Fruit fly (Drosophila melanogaster) whole organism, embryonic: ENCODE data around the gene Glyat.

Experiments used
- B-H2 ChIP-seq: fragments of 200-800 bp; sonication (Bioruptor generic); optimal IDR thresholded peaks from 2 replicates; lab custom pipeline; 2018; ENCODE audit warnings: missing biosample characterization, mild to moderate bottlenecking, missing genetic modification characterization
- CG10267 ChIP-seq: fragments of 200-800 bp; sonication (Bioruptor generic); optimal IDR thresholded peaks from 2 replicates; lab custom pipeline; 2018; ENCODE audit warnings: missing biosample characterization, mild to moderate bottlenecking, missing genetic modification characterization, moderate library complexity
- CG12299 ChIP-seq: fragments of 200-800 bp; sonication (Bioruptor generic); optimal IDR thresholded peaks from 2 replicates; lab custom pipeline; 2018; ENCODE audit warnings: missing biosample characterization, mild to moderate bottlenecking, missing genetic modification characterization
- CG14014 ChIP-seq: fragments of 200-800 bp; sonication (Bioruptor generic); IDR thresholded peaks from 2 replicates; pipeline ENCODE4 v1.3.6; 2022; ENCODE audit warnings: missing biosample characterization, missing genetic modification characterization
- CG15514 ChIP-seq: fragments of 200-800 bp; sonication (Bioruptor generic); optimal IDR thresholded peaks from 3 replicates; lab custom pipeline; 2017; ENCODE audit warnings: missing biosample characterization, missing genetic modification characterization, mild to moderate bottlenecking, moderate library complexity, missing genetic modification reagents
- CG16779 ChIP-seq: fragments of 200-800 bp; sonication (Bioruptor generic); IDR thresholded peaks from 2 replicates; pipeline ENCODE4 v1.3.6; 2022; ENCODE audit warnings: missing biosample characterization, missing genetic modification characterization
- CG18262 ChIP-seq: fragments of 200-800 bp; optimal IDR thresholded peaks from 3 replicates; lab custom pipeline; 2019; ENCODE audit warnings: missing biosample characterization, mild to moderate bottlenecking, missing genetic modification characterization, moderate library complexity
- CG18599 ChIP-seq: fragments of 200-800 bp; sonication (Bioruptor generic); optimal IDR thresholded peaks from 3 replicates; lab custom pipeline; 2017; ENCODE audit warnings: missing biosample characterization, missing genetic modification characterization, mild to moderate bottlenecking, moderate library complexity, missing genetic modification reagents
- CG3163 ChIP-seq: fragments of 200-800 bp; sonication (Bioruptor generic); optimal IDR thresholded peaks from 3 replicates; lab custom pipeline; 2016; ENCODE audit warnings: missing biosample characterization, missing genetic modification characterization
- CG3726 ChIP-seq: fragments of 200-800 bp; sonication (Bioruptor generic); IDR thresholded peaks from 3 replicates; pipeline ENCODE4, ENCODE4 v1.3.6; 2022; ENCODE audit warnings: missing biosample characterization, missing genetic modification characterization
- CG3847 ChIP-seq: fragments of 200-800 bp; sonication (Bioruptor generic); IDR thresholded peaks from 2 replicates; pipeline ENCODE4 v1.3.6; 2022; ENCODE audit warnings: missing biosample characterization, missing genetic modification characterization
- CG42726 ChIP-seq: fragments of 200-800 bp; sonication (Bioruptor generic); IDR thresholded peaks from 2 replicates; pipeline ENCODE4 v1.3.6; 2022; ENCODE audit warnings: missing biosample characterization, missing genetic modification characterization; ENCODE audit not compliant: partially characterized antibody
- CG4730 ChIP-seq: fragments of 200-800 bp; sonication (Bioruptor generic); IDR thresholded peaks from 2 replicates; pipeline ENCODE4 v1.3.6; 2022; ENCODE audit warnings: missing biosample characterization, missing genetic modification characterization
- CG6791 ChIP-seq: fragments of 200-800 bp; sonication (Bioruptor generic); IDR thresholded peaks from 3 replicates; pipeline ENCODE4 v1.3.6; 2022; ENCODE audit warnings: missing biosample characterization, missing genetic modification characterization; ENCODE audit not compliant: partially characterized antibody
- CG7987 ChIP-seq: fragments of 200-800 bp; sonication (Bioruptor generic); optimal IDR thresholded peaks from 2 replicates; lab custom pipeline; 2018; ENCODE audit warnings: missing biosample characterization, mild to moderate bottlenecking, missing genetic modification characterization, moderate library complexity
- CG8359 ChIP-seq: fragments of 200-800 bp; sonication (Bioruptor generic); optimal IDR thresholded peaks from 2 replicates; lab custom pipeline; 2017; ENCODE audit warnings: missing biosample characterization, mild to moderate bottlenecking, missing genetic modification characterization, borderline replicate concordance
- HHEX ChIP-seq: fragments of 200-800 bp; sonication (Bioruptor generic); optimal IDR thresholded peaks from 3 replicates; lab custom pipeline; 2017; ENCODE audit warnings: missing biosample characterization, mild to moderate bottlenecking, missing genetic modification characterization, missing genetic modification reagents
- Hmr ChIP-seq: fragments of 200-800 bp; sonication (Bioruptor generic); optimal IDR thresholded peaks from 3 replicates; lab custom pipeline; 2017; ENCODE audit warnings: mild to moderate bottlenecking, missing biosample characterization, missing genetic modification reagents, missing genetic modification characterization
- Lim3 ChIP-seq: fragments of 200-800 bp; sonication (Bioruptor generic); IDR thresholded peaks from 2 replicates; pipeline ENCODE4 v1.3.6; 2022; ENCODE audit warnings: missing biosample characterization, missing genetic modification characterization
- MESR4 ChIP-seq: fragments of 200-800 bp; sonication (Bioruptor generic); optimal IDR thresholded peaks from 2 replicates; lab custom pipeline; 2018; ENCODE audit warnings: missing biosample characterization, mild to moderate bottlenecking, missing genetic modification characterization, moderate library complexity
- Mad ChIP-seq: fragments of 200-800 bp; sonication (Bioruptor generic); optimal IDR thresholded peaks from 2 replicates; lab custom pipeline; 2016; ENCODE audit warnings: missing biosample characterization, missing genetic modification characterization
- Myb ChIP-seq: fragments of 200-800 bp; sonication (Bioruptor generic); optimal IDR thresholded peaks from 2 replicates; lab custom pipeline; 2016; ENCODE audit warnings: missing biosample characterization, missing genetic modification characterization
- Poxn ChIP-seq: fragments of 200-800 bp; sonication (Bioruptor generic); IDR thresholded peaks from 2 replicates; pipeline ENCODE4 v1.3.6; 2022; ENCODE audit warnings: missing biosample characterization, missing genetic modification characterization
- Ptx1 ChIP-seq: fragments of 200-800 bp; sonication (Bioruptor generic); IDR thresholded peaks from 2 replicates; pipeline ENCODE4 v1.3.6; 2022; ENCODE audit warnings: missing biosample characterization, missing genetic modification characterization
- Scr ChIP-seq: fragments of 200-800 bp; sonication (Bioruptor generic); IDR thresholded peaks from 2 replicates; pipeline ENCODE4 v1.3.6; 2022; ENCODE audit warnings: missing biosample characterization, missing genetic modification characterization; ENCODE audit not compliant: partially characterized antibody
- Sox100B ChIP-seq: fragments of 200-800 bp; sonication (Bioruptor generic); optimal IDR thresholded peaks from 3 replicates; lab custom pipeline; 2018; ENCODE audit warnings: missing biosample characterization, mild to moderate bottlenecking, missing genetic modification characterization
- ato ChIP-seq: fragments of 200-800 bp; sonication (Bioruptor generic); IDR thresholded peaks from 2 replicates; pipeline ENCODE4 v1.3.6; 2022; ENCODE audit warnings: missing biosample characterization, missing genetic modification characterization; ENCODE audit not compliant: partially characterized antibody
- bbx ChIP-seq: fragments of 200-800 bp; sonication (Bioruptor generic); IDR thresholded peaks from 2 replicates; pipeline ENCODE4 v1.3.6; 2022; ENCODE audit warnings: missing biosample characterization, missing genetic modification characterization; ENCODE audit not compliant: partially characterized antibody
- cg ChIP-seq: fragments of 200-800 bp; sonication (Bioruptor generic); optimal IDR thresholded peaks from 3 replicates; lab custom pipeline; 2019; ENCODE audit warnings: missing biosample characterization, mild to moderate bottlenecking, missing genetic modification characterization, moderate library complexity
- chinmo ChIP-seq: fragments of 200-800 bp; sonication (Bioruptor generic); IDR thresholded peaks from 4 replicates; pipeline ENCODE4 v1.3.6; 2022; ENCODE audit warnings: missing biosample characterization, missing genetic modification characterization; ENCODE audit not compliant: partially characterized antibody
- chm ChIP-seq: fragments of 200-800 bp; sonication (Bioruptor generic); IDR thresholded peaks from 2 replicates; pipeline ENCODE4 v1.3.6; 2022; ENCODE audit warnings: missing biosample characterization, missing genetic modification characterization
- corto ChIP-seq: fragments of 200-800 bp; sonication (Bioruptor generic); optimal IDR thresholded peaks from 2 replicates; lab custom pipeline; 2016; ENCODE audit warnings: missing biosample characterization, mild to moderate bottlenecking, missing genetic modification characterization, moderate library complexity
- cwo ChIP-seq: fragments of 200-800 bp; sonication (Bioruptor generic); optimal IDR thresholded peaks from 3 replicates; lab custom pipeline; 2017; ENCODE audit warnings: missing biosample characterization, missing genetic modification characterization, mild to moderate bottlenecking, moderate library complexity, missing genetic modification reagents
- ewg ChIP-seq: fragments of 200-800 bp; sonication (Bioruptor generic); optimal IDR thresholded peaks from 3 replicates; lab custom pipeline; 2017; ENCODE audit warnings: mild to moderate bottlenecking, missing biosample characterization, missing genetic modification reagents, missing genetic modification characterization
- ftz-f1 ChIP-seq: fragments of 200-800 bp; sonication (Bioruptor generic); optimal IDR thresholded peaks from 2 replicates; lab custom pipeline; 2016; ENCODE audit warnings: missing biosample characterization, missing genetic modification characterization
- gfzf ChIP-seq: fragments of 200-800 bp; sonication (Bioruptor generic); optimal IDR thresholded peaks from 2 replicates; lab custom pipeline; 2016; ENCODE audit warnings: missing biosample characterization, mild to moderate bottlenecking, missing genetic modification characterization, moderate library complexity
- grau ChIP-seq: fragments of 200-800 bp; optimal IDR thresholded peaks from 3 replicates; lab custom pipeline; 2019; ENCODE audit warnings: missing biosample characterization, mild to moderate bottlenecking, missing genetic modification characterization, moderate library complexity
- grn ChIP-seq: fragments of 200-800 bp; sonication (Bioruptor generic); optimal IDR thresholded peaks from 3 replicates; lab custom pipeline; 2017; ENCODE audit warnings: missing biosample characterization, missing genetic modification characterization
- her ChIP-seq: fragments of 200-800 bp; sonication (Bioruptor generic); optimal IDR thresholded peaks from 2 replicates; lab custom pipeline; 2016; ENCODE audit warnings: missing biosample characterization, missing genetic modification characterization
- kah ChIP-seq: fragments of 200-800 bp; sonication (Bioruptor generic); optimal IDR thresholded peaks from 2 replicates; lab custom pipeline; 2018; ENCODE audit warnings: missing biosample characterization, mild to moderate bottlenecking, missing genetic modification characterization
- lab ChIP-seq: fragments of 200-800 bp; sonication (Bioruptor generic); optimal IDR thresholded peaks from 3 replicates; lab custom pipeline; 2017; ENCODE audit warnings: missing biosample characterization, missing genetic modification characterization, mild to moderate bottlenecking, moderate library complexity, missing genetic modification reagents
- mld ChIP-seq: fragments of 200-800 bp; sonication (Bioruptor generic); IDR thresholded peaks from 3 replicates; pipeline ENCODE4 v1.3.6; 2022; ENCODE audit warnings: missing biosample characterization, missing genetic modification characterization; ENCODE audit not compliant: partially characterized antibody
- sna ChIP-seq: fragments of 200-800 bp; sonication (Bioruptor generic); IDR thresholded peaks from 2 replicates; pipeline ENCODE4 v1.3.6; 2022; ENCODE audit warnings: missing biosample characterization, missing genetic modification characterization; ENCODE audit not compliant: partially characterized antibody
- stwl ChIP-seq: fragments of 200-800 bp; sonication (Bioruptor generic); optimal IDR thresholded peaks from 3 replicates; lab custom pipeline; 2018; ENCODE audit warnings: missing biosample characterization, mild to moderate bottlenecking, missing genetic modification characterization, moderate library complexity
- tna ChIP-seq: fragments of 200-800 bp; sonication (Bioruptor generic); IDR thresholded peaks from 2 replicates; pipeline ENCODE4 v1.3.6; 2022; ENCODE audit warnings: missing biosample characterization, missing genetic modification characterization; ENCODE audit not compliant: partially characterized antibody
- vvl ChIP-seq: fragments of 200-800 bp; sonication (Bioruptor generic); IDR thresholded peaks from 2 replicates; pipeline ENCODE4 v1.3.6; 2022; ENCODE audit warnings: missing biosample characterization, missing genetic modification characterization

Gene Glyat

DNA sequence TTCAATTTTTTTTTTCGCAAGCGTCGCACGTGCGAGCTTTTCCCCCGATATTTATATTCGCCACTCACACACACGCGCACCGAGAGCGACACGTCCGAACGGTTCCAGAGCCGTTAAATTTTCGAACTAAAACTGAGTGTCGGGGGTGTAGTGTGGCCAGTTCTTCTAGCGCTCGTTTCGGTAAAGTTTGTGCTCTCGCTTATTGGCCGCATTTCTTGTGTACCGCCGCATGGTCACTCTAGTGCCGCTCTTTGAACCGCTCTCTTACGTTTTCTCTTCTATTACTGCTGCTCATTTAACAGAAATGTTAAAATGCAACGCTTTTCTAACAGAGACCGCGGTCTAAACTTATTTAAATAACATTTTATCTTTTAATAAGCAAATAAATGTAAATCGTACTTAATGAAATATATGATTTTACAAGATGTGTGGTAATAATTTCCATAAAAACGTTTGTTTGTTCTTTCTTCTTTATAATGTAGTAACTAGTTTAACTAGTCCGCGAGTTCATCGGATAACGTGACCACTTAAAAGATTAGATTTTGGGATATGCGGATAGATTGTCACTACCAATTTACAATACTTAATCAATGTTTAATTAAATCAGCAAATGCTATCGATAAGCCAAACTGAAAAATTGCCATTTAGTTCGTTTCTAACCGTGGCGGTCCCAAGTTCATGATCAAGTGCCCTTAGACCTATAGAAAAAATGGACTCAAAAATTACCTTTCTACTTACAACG lies 26.2 kb downstream of the Glyat start, which contains the start of gene Snoo (continued):
- TF ChIP-seq bbx (GFP tag; lab: Robert Waterston, UW) = peak; percentile 46; the same call in 1 of the 2 replicates
- TF ChIP-seq CG7987 = peak; percentile 29
- TF ChIP-seq grn = peak; percentile 82
- no peak for TF ChIP-seq Sox100B (GFP tag; lab: Kevin White, UChicago)
- peak; percentile 12 for TF ChIP-seq CG10267
- TF ChIP-seq CG15514 = peak; percentile 72
- TF ChIP-seq mld = no peak
- no peak for TF ChIP-seq CG8359 (GFP tag; lab: Kevin White, UChicago)
- peak; percentile 54; the same call in 1 of the 2 replicates for TF ChIP-seq chm (GFP tag; lab: Robert Waterston, UW)
- TF ChIP-seq Scr (GFP tag; lab: Robert Waterston, UW) = peak; percentile 16; the same call in 1 of the 2 replicates
- peak; percentile 38 for TF ChIP-seq cg (GFP tag; lab: Kevin White, UChicago)
- no peak for TF ChIP-seq CG3726
- no peak for TF ChIP-seq CG4730 (GFP tag; lab: Robert Waterston, UW)
- peak; percentile 63 for TF ChIP-seq CG3847 (GFP tag; lab: Robert Waterston, UW)
- peak; percentile 7 for TF ChIP-seq kah (GFP tag; lab: Kevin White, UChicago)
- peak; percentile 12; the same call in 1 of the 2 replicates for TF ChIP-seq tna (GFP tag; lab: Robert Waterston, UW)
- peak; percentile 94 for TF ChIP-seq Myb (GFP tag; lab: Kevin White, UChicago)
- no peak for TF ChIP-seq CG18262 (tag; lab: Kevin White, UChicago)
- peak; percentile 22 for TF ChIP-seq Mad
- no peak for TF ChIP-seq HHEX (GFP tag; lab: Kevin White, UChicago)
- peak; percentile 32 for TF ChIP-seq lab (GFP tag; lab: Kevin White, UChicago)
- TF ChIP-seq CG18599 = no peak
- TF ChIP-seq gfzf (GFP tag; lab: Kevin White, UChicago) = peak; percentile 96
- TF ChIP-seq CG12299 = peak; percentile 4
- peak; percentile 100 for TF ChIP-seq CG3163
- TF ChIP-seq ftz-f1 (GFP tag; lab: Kevin White, UChicago) = peak; percentile 29
- TF ChIP-seq Ptx1 (GFP tag; lab: Robert Waterston, UW) = no peak
- peak; percentile 64 for TF ChIP-seq stwl
- TF ChIP-seq CG42726 (GFP tag; lab: Robert Waterston, UW) = peak; percentile 30; the same call in 1 of the 2 replicates
- TF ChIP-seq Poxn (GFP tag; lab: Robert Waterston, UW) = no peak
- peak; percentile 45 for TF ChIP-seq B-H2 (GFP tag; lab: Kevin White, UChicago)
- TF ChIP-seq corto (GFP tag; lab: Kevin White, UChicago) = no peak
- TF ChIP-seq sna (GFP tag; lab: Robert Waterston, UW) = 0 out of 2 replicates have a peak, but pooled peaks have one; percentile 46
- peak; percentile 18 for TF ChIP-seq grau (tag; lab: Kevin White, UChicago)
- peak; percentile 7; the same call in 1 of the 2 replicates for TF ChIP-seq CG16779 (GFP tag; lab: Robert Waterston, UW)
- no peak for TF ChIP-seq Lim3 (GFP tag; lab: Robert Waterston, UW)
- peak; percentile 38; the same call in 1 of the 2 replicates for TF ChIP-seq ato (GFP tag; lab: Robert Waterston, UW)
- TF ChIP-seq CG14014 (GFP tag; lab: Robert Waterston, UW) = peak; percentile 30; the same call in 1 of the 2 replicates
- TF ChIP-seq CG6791 (GFP tag; lab: Robert Waterston, UW) = peak; percentile 59; the same call in 1 of the 3 replicates
- TF ChIP-seq her (GFP tag; lab: Kevin White, UChicago) = peak; percentile 18
- peak; percentile 46 for TF ChIP-seq ewg (GFP tag; lab: Kevin White, UChicago)
- TF ChIP-seq cwo (GFP tag; lab: Kevin White, UChicago) = peak; percentile 87
- TF ChIP-seq vvl = peak; percentile 75; the same call in 1 of the 2 replicates
- TF ChIP-seq chinmo (GFP tag; lab: Robert Waterston, UW) = peak; percentile 87; the same call in 2 of the 4 replicates
- peak; percentile 26 for TF ChIP-seq MESR4 (GFP tag; lab: Kevin White, UChicago)
- peak; percentile 62 for TF ChIP-seq Hmr
